Fruit fly (Drosophila melanogaster) whole organism, embryonic: Measurements from ENCODE around the gene CG12594.

Experiments used
- Ada2b ChIP-seq: fragments of 200-800 bp; sonication (Bioruptor generic); IDR thresholded peaks from 2 replicates; pipeline ENCODE4 v1.3.6; 2022; ENCODE audit warnings: missing biosample characterization, missing genetic modification characterization
- CG1024 ChIP-seq: fragments of 200-800 bp; sonication (Bioruptor generic); IDR thresholded peaks from 2 replicates; pipeline ENCODE4 v1.3.6; 2022; ENCODE audit warnings: missing biosample characterization, missing genetic modification characterization
- CG10274 ChIP-seq: fragments of 200-800 bp; sonication (Bioruptor generic); optimal IDR thresholded peaks from 3 replicates; lab custom pipeline; 2017; ENCODE audit warnings: missing biosample characterization, mild to moderate bottlenecking, missing genetic modification characterization
- CG10321 ChIP-seq: fragments of 200-800 bp; sonication (Bioruptor generic); IDR thresholded peaks from 2 replicates; pipeline ENCODE4 v1.3.6; 2022; ENCODE audit warnings: missing biosample characterization, missing genetic modification characterization
- CG10565 ChIP-seq: fragments of 200-800 bp; sonication (Bioruptor generic); optimal IDR thresholded peaks from 3 replicates; lab custom pipeline; 2016; ENCODE audit warnings: missing biosample characterization, mild to moderate bottlenecking, missing genetic modification characterization
- CG13296 ChIP-seq: fragments of 200-800 bp; sonication (Bioruptor generic); optimal IDR thresholded peaks from 3 replicates; lab custom pipeline; 2018; ENCODE audit warnings: missing biosample characterization, mild to moderate bottlenecking, missing genetic modification characterization
- CG13424 ChIP-seq: fragments of 200-800 bp; sonication (Bioruptor generic); optimal IDR thresholded peaks from 2 replicates; lab custom pipeline; 2019; ENCODE audit warnings: missing biosample characterization, mild to moderate bottlenecking, missing genetic modification characterization, moderate library complexity
- CG16779 ChIP-seq: fragments of 200-800 bp; sonication (Bioruptor generic); IDR thresholded peaks from 2 replicates; pipeline ENCODE4 v1.3.6; 2022; ENCODE audit warnings: missing biosample characterization, missing genetic modification characterization
- CG30020 ChIP-seq: fragments of 200-800 bp; optimal IDR thresholded peaks from 2 replicates; lab custom pipeline; 2019; ENCODE audit warnings: missing biosample characterization, mild to moderate bottlenecking, missing genetic modification characterization, moderate library complexity
- CG32772 ChIP-seq: fragments of 200-800 bp; sonication (Bioruptor generic); IDR thresholded peaks from 2 replicates; pipeline ENCODE4 v1.3.6; 2022; ENCODE audit warnings: missing biosample characterization, missing genetic modification characterization
- CG3726 ChIP-seq: fragments of 200-800 bp; sonication (Bioruptor generic); IDR thresholded peaks from 3 replicates; pipeline ENCODE4, ENCODE4 v1.3.6; 2022; ENCODE audit warnings: missing biosample characterization, missing genetic modification characterization
- CG4282 ChIP-seq: fragments of 200-800 bp; sonication (Bioruptor generic); optimal IDR thresholded peaks from 2 replicates; lab custom pipeline; 2016; ENCODE audit warnings: missing biosample characterization, missing genetic modification characterization
- CG4424 ChIP-seq: fragments of 200-800 bp; sonication (Bioruptor generic); optimal IDR thresholded peaks from 3 replicates; lab custom pipeline; 2016; ENCODE audit warnings: missing biosample characterization, missing genetic modification characterization
- CG7987 ChIP-seq: fragments of 200-800 bp; sonication (Bioruptor generic); optimal IDR thresholded peaks from 2 replicates; lab custom pipeline; 2018; ENCODE audit warnings: missing biosample characterization, mild to moderate bottlenecking, missing genetic modification characterization, moderate library complexity
- CG8359 ChIP-seq: fragments of 200-800 bp; sonication (Bioruptor generic); optimal IDR thresholded peaks from 2 replicates; lab custom pipeline; 2017; ENCODE audit warnings: missing biosample characterization, mild to moderate bottlenecking, missing genetic modification characterization, borderline replicate concordance
- CG9797 ChIP-seq: fragments of 200-800 bp; sonication (Bioruptor generic); optimal IDR thresholded peaks from 3 replicates; lab custom pipeline; 2018; ENCODE audit warnings: missing biosample characterization, mild to moderate bottlenecking, missing genetic modification characterization
- CTCF ChIP-seq: fragments of 200-800 bp; sonication (Bioruptor generic); optimal IDR thresholded peaks from 2 replicates; lab custom pipeline; 2017; ENCODE audit warnings: missing biosample characterization, mild to moderate bottlenecking, missing genetic modification characterization, moderate library complexity
- Camta ChIP-seq: fragments of 200-800 bp; sonication (Bioruptor generic); optimal IDR thresholded peaks from 2 replicates; lab custom pipeline; 2016; ENCODE audit warnings: missing biosample characterization, missing genetic modification characterization
- D ChIP-seq, 2 experiments: fragments of 200-800 bp in 1 of 2; fragments of >200 bp in 1 of 2; sonication (Bioruptor generic) in 1 of 2; optimal IDR thresholded peaks; 2 replicates in 1 of 2; 3 replicates in 1 of 2; lab custom pipeline; 2017; ENCODE audit warnings: mild to moderate bottlenecking in 1 of 2, missing biosample characterization in 1 of 2, missing genetic modification characterization in 1 of 2, missing genetic modification reagents in 1 of 2
- Dad ChIP-seq: fragments of 200-800 bp; sonication (Bioruptor generic); optimal IDR thresholded peaks from 3 replicates; lab custom pipeline; 2016; ENCODE audit warnings: missing biosample characterization, missing genetic modification characterization
- Doc2 ChIP-seq: fragments of 200-800 bp; sonication (Bioruptor generic); IDR thresholded peaks from 2 replicates; pipeline ENCODE4 v1.3.6; 2022; ENCODE audit warnings: missing biosample characterization, missing genetic modification characterization
- Doc3 ChIP-seq: fragments of 200-800 bp; sonication (Bioruptor generic); IDR thresholded peaks from 3 replicates; pipeline ENCODE4 v1.3.6; 2022; ENCODE audit warnings: missing biosample characterization, missing genetic modification characterization; ENCODE audit not compliant: partially characterized antibody
- ERR ChIP-seq: fragments of 200-800 bp; sonication (Bioruptor generic); optimal IDR thresholded peaks from 2 replicates; lab custom pipeline; 2016; ENCODE audit warnings: missing biosample characterization, missing genetic modification characterization
- Eip74EF ChIP-seq, 2 experiments: fragments of 200-800 bp in 1 of 2; fragments of >200 bp in 1 of 2; sonication (Bioruptor generic) in 1 of 2; optimal IDR thresholded peaks; 2 replicates each; lab custom pipeline; 2017 to 2019; ENCODE audit warnings: missing biosample characterization in 2 of 2, missing genetic modification characterization in 2 of 2, mild to moderate bottlenecking in 1 of 2, moderate library complexity in 1 of 2
- Ets65A ChIP-seq: fragments of 200-800 bp; sonication (Bioruptor generic); peaks from one replicate; lab custom pipeline; 2016; ENCODE audit warnings: missing biosample characterization, missing genetic modification characterization
- Ets97D ChIP-seq: fragments of 200-800 bp; sonication (Bioruptor generic); optimal IDR thresholded peaks from 3 replicates; lab custom pipeline; 2016; ENCODE audit warnings: missing biosample characterization, missing genetic modification characterization
- Hr78 ChIP-seq, 2 experiments: fragments of 200-800 bp in 1 of 2; fragments of >200 bp in 1 of 2; sonication (Bioruptor generic) in 1 of 2; optimal IDR thresholded peaks; 2 replicates each; lab custom pipeline; 2017 to 2019; ENCODE audit warnings: missing biosample characterization in 2 of 2, missing genetic modification characterization in 2 of 2, mild to moderate bottlenecking in 1 of 2, moderate library complexity in 1 of 2
- Max ChIP-seq: fragments of 200-800 bp; sonication (Bioruptor generic); optimal IDR thresholded peaks from 2 replicates; lab custom pipeline; 2016; ENCODE audit warnings: missing biosample characterization, mild to moderate bottlenecking, missing genetic modification characterization
- NC2β ChIP-seq: fragments of 200-800 bp; sonication (Bioruptor generic); optimal IDR thresholded peaks from 2 replicates; lab custom pipeline; 2016; ENCODE audit warnings: missing biosample characterization, missing genetic modification characterization
- Neu2 ChIP-seq: fragments of 200-800 bp; sonication (Bioruptor generic); optimal IDR thresholded peaks from 3 replicates; lab custom pipeline; 2016; ENCODE audit warnings: missing biosample characterization, missing genetic modification characterization, borderline replicate concordance
- Sry-β ChIP-seq: fragments of 200-800 bp; sonication (Bioruptor generic); optimal IDR thresholded peaks from 2 replicates; lab custom pipeline; 2018; ENCODE audit warnings: missing biosample characterization, mild to moderate bottlenecking, missing genetic modification characterization, moderate library complexity
- al ChIP-seq: fragments of 200-800 bp; sonication (Bioruptor generic); IDR thresholded peaks from 2 replicates; pipeline ENCODE4 v1.3.6; 2022; ENCODE audit warnings: missing biosample characterization, missing genetic modification characterization
- btn ChIP-seq: fragments of 200-800 bp; sonication (Bioruptor generic); optimal IDR thresholded peaks from 2 replicates; lab custom pipeline; 2016; ENCODE audit warnings: missing biosample characterization, missing genetic modification characterization
- cad ChIP-seq: fragments of >200 bp; optimal IDR thresholded peaks from 2 replicates; lab custom pipeline; 2017; ENCODE audit warnings: missing biosample characterization, missing genetic modification characterization
- dati ChIP-seq: fragments of 200-800 bp; sonication (Bioruptor generic); IDR thresholded peaks from 2 replicates; pipeline ENCODE4 v1.3.6; 2022; ENCODE audit warnings: missing biosample characterization, missing genetic modification characterization
- dysf ChIP-seq: fragments of 200-800 bp; sonication (Bioruptor generic); IDR thresholded peaks from 3 replicates; pipeline ENCODE4 v1.3.6; 2022; ENCODE audit warnings: missing biosample characterization, missing genetic modification characterization
- eyg ChIP-seq: fragments of 200-800 bp; sonication (Bioruptor generic); optimal IDR thresholded peaks from 3 replicates; lab custom pipeline; 2016; ENCODE audit warnings: missing biosample characterization, missing genetic modification characterization
- fd96Cb ChIP-seq: fragments of 200-800 bp; sonication (Bioruptor generic); optimal IDR thresholded peaks from 2 replicates; lab custom pipeline; 2018; ENCODE audit warnings: missing biosample characterization, mild to moderate bottlenecking, missing genetic modification characterization, moderate library complexity
- fu2 ChIP-seq: fragments of 200-800 bp; sonication (Bioruptor generic); optimal IDR thresholded peaks from 2 replicates; lab custom pipeline; 2016; ENCODE audit warnings: missing biosample characterization, missing genetic modification characterization
- gcm ChIP-seq: fragments of 200-800 bp; sonication (Bioruptor generic); optimal IDR thresholded peaks from 2 replicates; lab custom pipeline; 2019; ENCODE audit warnings: missing biosample characterization, mild to moderate bottlenecking, missing genetic modification characterization, moderate library complexity
- grn ChIP-seq: fragments of 200-800 bp; sonication (Bioruptor generic); optimal IDR thresholded peaks from 3 replicates; lab custom pipeline; 2017; ENCODE audit warnings: missing biosample characterization, missing genetic modification characterization
- gro ChIP-seq: fragments of 200-800 bp; sonication (Bioruptor generic); optimal IDR thresholded peaks from 2 replicates; lab custom pipeline; 2016; ENCODE audit warnings: missing biosample characterization, missing genetic modification characterization
- lola ChIP-seq, 3 experiments: fragments of >200 bp in 2 of 3; fragments of 200-800 bp in 1 of 3; sonication (Bioruptor generic) in 1 of 3; optimal IDR thresholded peaks; 2 replicates each; lab custom pipeline; 2017 to 2019; ENCODE audit warnings: missing biosample characterization in 3 of 3, missing genetic modification characterization in 3 of 3, mild to moderate bottlenecking in 1 of 3, moderate library complexity in 1 of 3
- nau ChIP-seq: fragments of 200-800 bp; sonication (Bioruptor generic); optimal IDR thresholded peaks from 3 replicates; lab custom pipeline; 2017; ENCODE audit warnings: missing biosample characterization, mild to moderate bottlenecking, missing genetic modification characterization, missing genetic modification reagents
- run ChIP-seq: fragments of 200-800 bp; sonication (Bioruptor generic); optimal IDR thresholded peaks from 3 replicates; lab custom pipeline; 2018; ENCODE audit warnings: missing biosample characterization, mild to moderate bottlenecking, missing genetic modification characterization
- shn ChIP-seq: fragments of 200-800 bp; sonication (Bioruptor generic); optimal IDR thresholded peaks from 3 replicates; lab custom pipeline; 2016; ENCODE audit warnings: missing biosample characterization, missing genetic modification characterization
- sim ChIP-seq: fragments of 200-800 bp; sonication (Bioruptor generic); IDR thresholded peaks from 2 replicates; pipeline ENCODE4 v1.3.6; 2022; ENCODE audit warnings: missing biosample characterization, missing genetic modification characterization
- sisA ChIP-seq: fragments of 200-800 bp; sonication (Bioruptor generic); IDR thresholded peaks from 2 replicates; pipeline ENCODE4 v1.3.6; 2022; ENCODE audit warnings: missing biosample characterization, missing genetic modification characterization
- unc-4 ChIP-seq: fragments of 200-800 bp; sonication (Bioruptor generic); IDR thresholded peaks from 2 replicates; pipeline ENCODE4 v1.3.6; 2022; ENCODE audit warnings: missing biosample characterization, missing genetic modification characterization; ENCODE audit not compliant: partially characterized antibody
- z ChIP-seq: fragments of 200-800 bp; sonication (Bioruptor generic); IDR thresholded peaks from 3 replicates; pipeline ENCODE4 v1.3.6; 2022; ENCODE audit warnings: missing biosample characterization, missing genetic modification characterization
- zen ChIP-seq: fragments of 200-800 bp; sonication (Bioruptor generic); optimal IDR thresholded peaks from 3 replicates; lab custom pipeline; 2018; ENCODE audit warnings: missing biosample characterization, mild to moderate bottlenecking, missing genetic modification characterization, moderate library complexity

CG12594 gene

dm6 chr3R:11773999-11774397 is 52.5 kb downstream of the CG12594 start (continued):
- TF ChIP-seq cad (GFP tag; lab: Kevin White, UChicago) (no peak), nau (no peak), Ets65A (GFP tag; lab: Kevin White, UChicago) (no peak), grn (GFP tag; lab: Kevin White, UChicago) (no peak), CG7987 (GFP tag; lab: Kevin White, UChicago) (no peak), Camta (peak; percentile 13), CG1024 (GFP tag; lab: Robert Waterston, UW) (no peak), btn (GFP tag; lab: Kevin White, UChicago) (no peak), Max (no peak), CG3726 (GFP tag; lab: Robert Waterston, UW) (no peak), Doc3 (GFP tag; lab: Robert Waterston, UW) (no peak), shn (GFP tag; lab: Kevin White, UChicago) (no peak), CTCF (GFP tag; lab: Kevin White, UChicago) (no peak), dysf (GFP tag; lab: Robert Waterston, UW) (peak; percentile 72), al (GFP tag; lab: Robert Waterston, UW) (no peak; the same call in 1 of the 2 replicates), CG4424 (peak; percentile 66), run (tag; lab: Kevin White, UChicago) (peak; percentile 61), CG13296 (GFP tag; lab: Kevin White, UChicago) (peak; percentile 78), gcm (GFP tag; lab: Kevin White, UChicago) (peak; percentile 65), gro (no peak), lola (GFP tag; optimal IDR thresholded peaks at IDR 0.05; lab: Kevin White, UChicago) (peak in 1 of 3 experiments; percentile 86), Neu2 (GFP tag; lab: Kevin White, UChicago) (no peak), D (optimal IDR thresholded peaks at IDR 0.05; lab: Kevin White, UChicago) (no peak), D (GFP tag; optimal IDR thresholded peaks at IDR 0.05; lab: Kevin White, UChicago) (peak; percentile 74), CG9797 (GFP tag; lab: Kevin White, UChicago) (no peak), fu2 (GFP tag; lab: Kevin White, UChicago) (no peak), dati (GFP tag; lab: Robert Waterston, UW) (no peak), fd96Cb (peak; percentile 78), CG4282 (no peak), CG16779 (GFP tag; lab: Robert Waterston, UW) (no peak), CG10321 (GFP tag; lab: Robert Waterston, UW) (no peak), Ada2b (GFP tag; lab: Robert Waterston, UW) (no peak), Eip74EF (GFP tag; optimal IDR thresholded peaks at IDR 0.05; lab: Kevin White, UChicago) (peak in 1 of 2 experiments; percentile 61), unc-4 (GFP tag; lab: Robert Waterston, UW) (no peak), CG10274 (GFP tag; lab: Kevin White, UChicago) (no peak), Ets97D (no peak), NC2β (no peak), Sry-β (peak; percentile 17), sim (GFP tag; lab: Robert Waterston, UW) (no peak), CG13424 (tag; lab: Kevin White, UChicago) (peak; percentile 90), Dad (GFP tag; lab: Kevin White, UChicago) (no peak), CG30020 (tag; lab: Kevin White, UChicago) (peak; percentile 54), zen (tag; lab: Kevin White, UChicago) (peak; percentile 47), CG8359 (GFP tag; lab: Kevin White, UChicago) (peak; percentile 32), sisA (GFP tag; lab: Robert Waterston, UW) (0 out of 2 replicates have a peak, but pooled peaks have one; percentile 22), CG32772 (no peak), CG10565 (GFP tag; lab: Kevin White, UChicago) (no peak), ERR (no peak), Hr78 (GFP tag; optimal IDR thresholded peaks at IDR 0.05; lab: Kevin White, UChicago) (peak in 1 of 2 experiments; percentile 53), z (GFP tag; lab: Robert Waterston, UW) (no peak), eyg (GFP tag; lab: Kevin White, UChicago) (no peak), Doc2 (no peak)
